Fruit fly (Drosophila melanogaster) whole organism, embryonic: ENCODE measurements around the gene CG17855.

Source experiments
- Atf6 ChIP-seq: fragments of 200-800 bp; sonication (Bioruptor generic); IDR thresholded peaks from 2 replicates; pipeline ENCODE4 v1.3.6; 2022; ENCODE audit warnings: missing biosample characterization, missing genetic modification characterization
- B-H2 ChIP-seq: fragments of 200-800 bp; sonication (Bioruptor generic); optimal IDR thresholded peaks from 2 replicates; lab custom pipeline; 2018; ENCODE audit warnings: missing biosample characterization, mild to moderate bottlenecking, missing genetic modification characterization
- Bgb ChIP-seq: fragments of 200-800 bp; sonication (Bioruptor generic); IDR thresholded peaks from 2 replicates; pipeline ENCODE4 v1.3.6; 2022; ENCODE audit warnings: missing biosample characterization, missing genetic modification characterization; ENCODE audit not compliant: partially characterized antibody
- CG10543 ChIP-seq: fragments of 200-800 bp; sonication (Bioruptor generic); optimal IDR thresholded peaks from 3 replicates; lab custom pipeline; 2017; ENCODE audit warnings: missing biosample characterization, mild to moderate bottlenecking, missing genetic modification characterization, moderate library complexity
- CG11085 ChIP-seq: fragments of 200-800 bp; sonication (Bioruptor generic); IDR thresholded peaks from 2 replicates; pipeline ENCODE4 v1.3.6; 2022; ENCODE audit warnings: missing biosample characterization, missing genetic modification characterization
- CG12391 ChIP-seq: fragments of 200-800 bp; sonication (Bioruptor generic); optimal IDR thresholded peaks from 3 replicates; lab custom pipeline; 2018; ENCODE audit warnings: missing biosample characterization, mild to moderate bottlenecking, missing genetic modification characterization, moderate library complexity
- CG12659 ChIP-seq: fragments of 200-800 bp; sonication (Bioruptor generic); optimal IDR thresholded peaks from 3 replicates; lab custom pipeline; 2017; ENCODE audit warnings: mild to moderate bottlenecking, missing biosample characterization, missing genetic modification reagents, missing genetic modification characterization
- CG14710 ChIP-seq: fragments of 200-800 bp; sonication (Bioruptor generic); optimal IDR thresholded peaks from 3 replicates; lab custom pipeline; 2019; ENCODE audit warnings: missing biosample characterization, mild to moderate bottlenecking, missing genetic modification characterization, moderate library complexity
- CG15696 ChIP-seq: fragments of 200-800 bp; sonication (Bioruptor generic); optimal IDR thresholded peaks from 2 replicates; lab custom pipeline; 2019; ENCODE audit warnings: missing biosample characterization, mild to moderate bottlenecking, missing genetic modification characterization, moderate library complexity
- CG2120 ChIP-seq: fragments of 200-800 bp; sonication (Bioruptor generic); optimal IDR thresholded peaks from 3 replicates; lab custom pipeline; 2016; ENCODE audit warnings: missing biosample characterization, missing genetic modification characterization
- CG30403 ChIP-seq: fragments of 200-800 bp; sonication (Bioruptor generic); optimal IDR thresholded peaks from 3 replicates; lab custom pipeline; 2016; ENCODE audit warnings: missing biosample characterization, missing genetic modification characterization
- CG34422 ChIP-seq: fragments of 200-800 bp; sonication (Bioruptor generic); IDR thresholded peaks from 3 replicates; pipeline ENCODE4 v1.3.6; 2022; ENCODE audit warnings: missing biosample characterization, missing genetic modification characterization
- CG4328 ChIP-seq: fragments of 200-800 bp; sonication (Bioruptor generic); optimal IDR thresholded peaks from 3 replicates; lab custom pipeline; 2017; ENCODE audit warnings: missing biosample characterization, missing genetic modification reagents, missing genetic modification characterization
- CG7839 ChIP-seq: fragments of 200-800 bp; sonication (Bioruptor generic); optimal IDR thresholded peaks from 3 replicates; lab custom pipeline; 2018; ENCODE audit warnings: missing biosample characterization, mild to moderate bottlenecking, missing genetic modification characterization, moderate library complexity
- CG8089 ChIP-seq: fragments of 200-800 bp; sonication (Bioruptor generic); optimal IDR thresholded peaks from 3 replicates; lab custom pipeline; 2016; ENCODE audit warnings: missing biosample characterization, missing genetic modification characterization
- CG9215 ChIP-seq: fragments of 200-800 bp; sonication (Bioruptor generic); IDR thresholded peaks from 2 replicates; pipeline ENCODE4 v1.3.6; 2022; ENCODE audit warnings: missing biosample characterization, missing genetic modification characterization
- CG9609 ChIP-seq: fragments of 200-800 bp; sonication (Bioruptor generic); optimal IDR thresholded peaks from 3 replicates; lab custom pipeline; 2016; ENCODE audit warnings: missing biosample characterization, missing genetic modification characterization
- Deaf1 ChIP-seq: fragments of 200-800 bp; optimal IDR thresholded peaks from 3 replicates; lab custom pipeline; 2019; ENCODE audit warnings: missing biosample characterization, mild to moderate bottlenecking, missing genetic modification characterization, moderate library complexity
- Doc3 ChIP-seq: fragments of 200-800 bp; sonication (Bioruptor generic); IDR thresholded peaks from 3 replicates; pipeline ENCODE4 v1.3.6; 2022; ENCODE audit warnings: missing biosample characterization, missing genetic modification characterization; ENCODE audit not compliant: partially characterized antibody
- Dref ChIP-seq: fragments of 200-800 bp; sonication (Bioruptor generic); IDR thresholded peaks from 2 replicates; pipeline ENCODE4 v1.3.6; 2022; ENCODE audit warnings: missing biosample characterization, missing genetic modification characterization
- Hsf ChIP-seq: fragments of 200-800 bp; sonication (Bioruptor generic); optimal IDR thresholded peaks from 3 replicates; lab custom pipeline; 2016; ENCODE audit warnings: missing biosample characterization, missing genetic modification characterization
- Med ChIP-seq: fragments of 200-800 bp; sonication (Bioruptor generic); peaks from one replicate; lab custom pipeline; 2016; ENCODE audit warnings: missing biosample characterization, missing genetic modification characterization, mild to moderate bottlenecking, inconsistent platforms, moderate library complexity
- NC2β ChIP-seq: fragments of 200-800 bp; sonication (Bioruptor generic); optimal IDR thresholded peaks from 2 replicates; lab custom pipeline; 2016; ENCODE audit warnings: missing biosample characterization, missing genetic modification characterization
- NFAT ChIP-seq: fragments of 200-800 bp; sonication (Bioruptor generic); IDR thresholded peaks from 2 replicates; pipeline ENCODE4 v1.3.6; 2022; ENCODE audit warnings: missing biosample characterization, missing genetic modification characterization
- NfI ChIP-seq: fragments of 200-800 bp; sonication (Bioruptor generic); optimal IDR thresholded peaks from 3 replicates; lab custom pipeline; 2018; ENCODE audit warnings: missing biosample characterization, mild to moderate bottlenecking, missing genetic modification characterization, moderate library complexity
- Rfx ChIP-seq: fragments of 200-800 bp; sonication (Bioruptor generic); IDR thresholded peaks from 2 replicates; pipeline ENCODE4 v1.3.6; 2022; ENCODE audit warnings: missing biosample characterization, missing genetic modification characterization
- Rx ChIP-seq: fragments of 200-800 bp; sonication (Bioruptor generic); IDR thresholded peaks from 2 replicates; pipeline ENCODE4 v1.3.6; 2022; ENCODE audit warnings: missing biosample characterization, missing genetic modification characterization
- Six4 ChIP-seq: fragments of 200-800 bp; sonication (Bioruptor generic); optimal IDR thresholded peaks from 2 replicates; lab custom pipeline; 2016; ENCODE audit warnings: missing biosample characterization, missing genetic modification characterization
- Sox102F ChIP-seq: fragments of 200-800 bp; sonication (Bioruptor generic); optimal IDR thresholded peaks from 2 replicates; lab custom pipeline; 2018; ENCODE audit warnings: missing biosample characterization, mild to moderate bottlenecking, missing genetic modification characterization, moderate library complexity
- Sry-δ ChIP-seq: fragments of 200-800 bp; sonication (Bioruptor generic); optimal IDR thresholded peaks from 2 replicates; lab custom pipeline; 2016; ENCODE audit warnings: missing biosample characterization, missing genetic modification characterization
- Xbp1 ChIP-seq: fragments of 200-800 bp; sonication (Bioruptor generic); optimal IDR thresholded peaks from 3 replicates; lab custom pipeline; 2016; ENCODE audit warnings: missing biosample characterization, mild to moderate bottlenecking, missing genetic modification characterization
- ac ChIP-seq: fragments of 200-800 bp; sonication (Bioruptor generic); optimal IDR thresholded peaks from 3 replicates; lab custom pipeline; 2017; ENCODE audit warnings: missing biosample characterization, mild to moderate bottlenecking, missing genetic modification characterization
- amos ChIP-seq: fragments of 200-800 bp; sonication (Bioruptor generic); IDR thresholded peaks from 2 replicates; pipeline ENCODE4 v1.3.6; 2022; ENCODE audit warnings: missing biosample characterization, missing genetic modification characterization; ENCODE audit not compliant: partially characterized antibody
- ara ChIP-seq: fragments of 200-800 bp; sonication (Bioruptor generic); IDR thresholded peaks from 2 replicates; pipeline ENCODE4 v1.3.6; 2022; ENCODE audit warnings: missing biosample characterization, missing genetic modification characterization
- bab2 ChIP-seq: fragments of 200-800 bp; sonication (Bioruptor generic); optimal IDR thresholded peaks from 2 replicates; lab custom pipeline; 2016; ENCODE audit warnings: missing biosample characterization, missing genetic modification characterization
- btn ChIP-seq: fragments of 200-800 bp; sonication (Bioruptor generic); optimal IDR thresholded peaks from 2 replicates; lab custom pipeline; 2016; ENCODE audit warnings: missing biosample characterization, missing genetic modification characterization
- crp ChIP-seq, 2 experiments: fragments of 200-800 bp; sonication (Bioruptor generic); optimal IDR thresholded peaks; 2 replicates in 1 of 2; 3 replicates in 1 of 2; lab custom pipeline; 2017; ENCODE audit warnings: missing biosample characterization in 2 of 2, missing genetic modification characterization in 2 of 2, mild to moderate bottlenecking in 1 of 2, moderate library complexity in 1 of 2
- dpn ChIP-seq, 2 experiments: fragments of 200-800 bp; sonication (Bioruptor generic); optimal IDR thresholded peaks; 3 replicates each; lab custom pipeline; 2016; ENCODE audit warnings: missing biosample characterization in 2 of 2, missing genetic modification characterization in 2 of 2
- gem ChIP-seq: fragments of 200-800 bp; sonication (Bioruptor generic); optimal IDR thresholded peaks from 2 replicates; lab custom pipeline; 2019; ENCODE audit warnings: missing biosample characterization, mild to moderate bottlenecking, missing genetic modification characterization, moderate library complexity
- maf-S ChIP-seq: fragments of 200-800 bp; sonication (Bioruptor generic); optimal IDR thresholded peaks from 2 replicates; lab custom pipeline; 2016; ENCODE audit warnings: missing biosample characterization, missing genetic modification characterization
- mld ChIP-seq: fragments of 200-800 bp; sonication (Bioruptor generic); IDR thresholded peaks from 3 replicates; pipeline ENCODE4 v1.3.6; 2022; ENCODE audit warnings: missing biosample characterization, missing genetic modification characterization; ENCODE audit not compliant: partially characterized antibody
- otp ChIP-seq: fragments of 200-800 bp; sonication (Bioruptor generic); IDR thresholded peaks from 3 replicates; pipeline ENCODE4, ENCODE4 v1.3.6; 2022; ENCODE audit warnings: missing biosample characterization, missing genetic modification characterization
- pzg ChIP-seq: fragments of 200-800 bp; sonication (Bioruptor generic); optimal IDR thresholded peaks from 3 replicates; lab custom pipeline; 2018; ENCODE audit warnings: missing biosample characterization, mild to moderate bottlenecking, missing genetic modification characterization, moderate library complexity
- slou ChIP-seq: fragments of 200-800 bp; sonication (Bioruptor generic); optimal IDR thresholded peaks from 3 replicates; lab custom pipeline; 2016; ENCODE audit warnings: missing biosample characterization, missing genetic modification characterization
- sna ChIP-seq: fragments of 200-800 bp; sonication (Bioruptor generic); IDR thresholded peaks from 2 replicates; pipeline ENCODE4 v1.3.6; 2022; ENCODE audit warnings: missing biosample characterization, missing genetic modification characterization; ENCODE audit not compliant: partially characterized antibody
- vfl ChIP-seq: fragments of 200-800 bp; sonication (Bioruptor generic); optimal IDR thresholded peaks from 2 replicates; lab custom pipeline; 2016; ENCODE audit warnings: missing biosample characterization, missing genetic modification characterization
- vvl ChIP-seq: fragments of 200-800 bp; sonication (Bioruptor generic); IDR thresholded peaks from 2 replicates; pipeline ENCODE4 v1.3.6; 2022; ENCODE audit warnings: missing biosample characterization, missing genetic modification characterization
- zen ChIP-seq: fragments of 200-800 bp; sonication (Bioruptor generic); optimal IDR thresholded peaks from 3 replicates; lab custom pipeline; 2018; ENCODE audit warnings: missing biosample characterization, mild to moderate bottlenecking, missing genetic modification characterization, moderate library complexity

The CG17855 gene

dm6 chr2L:9494663-9495417 is 45.5 kb upstream of the CG17855 start, which contains the start of gene Gdi (continued):
- peak; percentile 52 for TF ChIP-seq Dref
- peak; percentile 1 for TF ChIP-seq CG15696 (tag; lab: Kevin White, UChicago)
- no peak for TF ChIP-seq mld (GFP tag; lab: Robert Waterston, UW)
- TF ChIP-seq dpn (GFP tag; optimal IDR thresholded peaks at IDR 0.05; lab: Kevin White, UChicago) = peak; percentile 22 to 35
- TF ChIP-seq slou = peak; percentile 30
- TF ChIP-seq CG12391 = peak; percentile 39
- peak; percentile 9 for TF ChIP-seq CG9609 (GFP tag; lab: Kevin White, UChicago)
- 0 out of 2 replicates have a peak, but pooled peaks have one; percentile 20 for TF ChIP-seq sna (GFP tag; lab: Robert Waterston, UW)
- peak; percentile 43 for TF ChIP-seq gem (tag; lab: Kevin White, UChicago)
- TF ChIP-seq Doc3 (GFP tag; lab: Robert Waterston, UW) = peak; percentile 34; the same call in 2 of the 3 replicates
- TF ChIP-seq Atf6 (GFP tag; lab: Robert Waterston, UW) = 0 out of 2 replicates have a peak, but pooled peaks have one; percentile 35
- peak; percentile 25 for TF ChIP-seq CG7839 (tag; lab: Kevin White, UChicago)
- peak; percentile 1 for TF ChIP-seq CG12659 (GFP tag; lab: Kevin White, UChicago)
- TF ChIP-seq otp (GFP tag; lab: Robert Waterston, UW) = 0 out of 3 replicates have a peak, but pooled peaks have one; percentile 16
- TF ChIP-seq vfl = no peak
- peak; percentile 21 for TF ChIP-seq Hsf (GFP tag; lab: Kevin White, UChicago)
- no peak for TF ChIP-seq ara
- peak; percentile 39 for TF ChIP-seq Xbp1 (GFP tag; lab: Kevin White, UChicago)
- TF ChIP-seq crp (GFP tag; optimal IDR thresholded peaks at IDR 0.05; lab: Kevin White, UChicago) = peak in 1 of 2 experiments; percentile 81
- peak; percentile 23 for TF ChIP-seq Bgb (GFP tag; lab: Robert Waterston, UW)
- peak; percentile 43 for TF ChIP-seq B-H2 (GFP tag; lab: Kevin White, UChicago)
- TF ChIP-seq NC2β (GFP tag; lab: Kevin White, UChicago) = peak; percentile 1
- TF ChIP-seq btn = no peak
- peak; percentile 61; the same call in 1 of the 2 replicates for TF ChIP-seq NFAT (GFP tag; lab: Robert Waterston, UW)
- peak; percentile 45 for TF ChIP-seq bab2
- TF ChIP-seq CG34422 (GFP tag; lab: Robert Waterston, UW) = no peak
- TF ChIP-seq Med = peak; percentile 87
- TF ChIP-seq CG10543 (GFP tag; lab: Kevin White, UChicago) = peak; percentile 3
- TF ChIP-seq CG9215 (GFP tag; lab: Robert Waterston, UW) = 0 out of 2 replicates have a peak, but pooled peaks have one; percentile 15
- TF ChIP-seq amos (GFP tag; lab: Robert Waterston, UW) = peak; percentile 39; the same call in 1 of the 2 replicates
- TF ChIP-seq CG4328 (GFP tag; lab: Kevin White, UChicago) = peak; percentile 36
- TF ChIP-seq CG8089 (GFP tag; lab: Kevin White, UChicago) = no peak
- TF ChIP-seq CG14710 (tag; lab: Kevin White, UChicago) = peak; percentile 36
- peak; percentile 26 for TF ChIP-seq maf-S (GFP tag; lab: Kevin White, UChicago)
- no peak for TF ChIP-seq Six4 (GFP tag; lab: Kevin White, UChicago)
- TF ChIP-seq CG30403 = peak; percentile 21
- TF ChIP-seq Rfx (GFP tag; lab: Robert Waterston, UW) = peak; percentile 57
- TF ChIP-seq CG2120 = peak; percentile 47
- peak; percentile 34; the same call in 1 of the 2 replicates for TF ChIP-seq CG11085 (GFP tag; lab: Robert Waterston, UW)
- TF ChIP-seq zen (tag; lab: Kevin White, UChicago) = peak; percentile 27
- peak; percentile 34 for TF ChIP-seq NfI (GFP tag; lab: Kevin White, UChicago)
- no peak for TF ChIP-seq ac
- no peak for TF ChIP-seq Deaf1
- TF ChIP-seq Sox102F (GFP tag; lab: Kevin White, UChicago) = peak; percentile 23
- TF ChIP-seq pzg (GFP tag; lab: Kevin White, UChicago) = peak; percentile 53
- TF ChIP-seq Sry-δ (GFP tag; lab: Kevin White, UChicago) = peak; percentile 46
- peak; percentile 45 for TF ChIP-seq Rx
- TF ChIP-seq vvl (GFP tag; lab: Robert Waterston, UW) = peak; percentile 45; the same call in 1 of the 2 replicates
